Fruit fly (Drosophila melanogaster): Measurements from ENCODE around the gene CG17140.

CG17140 gene

DNA sequence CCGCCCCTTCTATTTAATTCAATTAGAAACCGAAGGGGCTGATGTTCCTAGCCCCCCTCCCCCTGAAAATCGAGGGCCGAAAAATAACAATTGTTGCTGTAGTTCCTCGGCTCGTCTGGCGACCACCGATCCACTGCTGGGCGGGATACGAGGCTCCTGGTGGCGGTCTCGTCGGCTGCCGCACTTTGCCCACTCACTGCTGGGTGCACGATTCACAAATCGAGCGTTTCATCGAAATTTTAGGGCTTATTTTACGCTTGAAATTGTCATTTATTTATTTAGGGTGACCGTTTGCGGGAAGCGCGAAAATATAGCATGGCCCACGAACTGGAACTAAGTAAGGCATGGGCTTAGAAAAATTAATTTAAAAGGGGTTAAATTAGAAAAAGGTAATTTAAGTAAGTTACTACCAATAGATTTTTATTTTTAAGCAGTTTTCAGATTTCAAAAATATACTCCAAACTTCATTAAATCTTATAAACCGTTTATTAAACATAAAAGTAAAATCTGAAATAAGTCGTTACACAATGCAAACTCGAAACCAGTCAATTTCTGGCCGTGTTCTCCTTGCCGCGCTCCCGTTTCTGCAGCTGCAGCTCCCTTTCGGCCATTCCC lies 11.0 kb upstream of the CG17140 start, which contains the start of gene Dnz1:
Dnz1 (minus strand) TSS at position 317 of the 615 bp plus-strand sequence.
- no peak for TF ChIP-seq CG12605 (GFP tag; IDR thresholded peaks at IDR 0.05)
- peak; percentile 16 for TF ChIP-seq CG8301 (tag; optimal IDR thresholded peaks at IDR 0.05)
- TF ChIP-seq CG9948 (tag; optimal IDR thresholded peaks at IDR 0.05): peak; percentile 30
- peak; percentile 44 for TF ChIP-seq CG32121 (GFP tag; IDR thresholded peaks at IDR 0.05)
- TF ChIP-seq fd96Ca (GFP tag; IDR thresholded peaks at IDR 0.05): no peak
- TF ChIP-seq Pif1A (GFP tag; optimal IDR thresholded peaks at IDR 0.05): no peak
- TF ChIP-seq Pif1B (GFP tag; optimal IDR thresholded peaks at IDR 0.05): no peak
- peak; percentile 8 for TF ChIP-seq Snoo (tag; optimal IDR thresholded peaks at IDR 0.05)
- peak; percentile 7 for TF ChIP-seq CG15710 (tag; optimal IDR thresholded peaks at IDR 0.05)
- peak; percentile 15 for TF ChIP-seq CG17806 (tag; optimal IDR thresholded peaks at IDR 0.05)
- TF ChIP-seq CG10348 (GFP tag; IDR thresholded peaks at IDR 0.05): no peak
- no peak for TF ChIP-seq EcR (GFP tag; optimal IDR thresholded peaks at IDR 0.05)
- TF ChIP-seq Ets98B (GFP tag; IDR thresholded peaks at IDR 0.05): 0 out of 2 replicates have a peak, but pooled peaks have one; percentile 5
- no peak for TF ChIP-seq rn (GFP tag; IDR thresholded peaks at IDR 0.05)
- no peak for TF ChIP-seq CG34367 (tag; optimal IDR thresholded peaks at IDR 0.05)
- no peak for TF ChIP-seq CG4496 (GFP tag; IDR thresholded peaks at IDR 0.05)
- TF ChIP-seq CG8159 (tag; optimal IDR thresholded peaks at IDR 0.05): peak; percentile 58
- no peak for TF ChIP-seq CG14655 (GFP tag; optimal IDR thresholded peaks at IDR 0.05)
- no peak for TF ChIP-seq D1 (tag; optimal IDR thresholded peaks at IDR 0.05)
- TF ChIP-seq CG13204 (GFP tag; optimal IDR thresholded peaks at IDR 0.05): no peak
- no peak for TF ChIP-seq gl (tag; optimal IDR thresholded peaks at IDR 0.05)

DNA sequence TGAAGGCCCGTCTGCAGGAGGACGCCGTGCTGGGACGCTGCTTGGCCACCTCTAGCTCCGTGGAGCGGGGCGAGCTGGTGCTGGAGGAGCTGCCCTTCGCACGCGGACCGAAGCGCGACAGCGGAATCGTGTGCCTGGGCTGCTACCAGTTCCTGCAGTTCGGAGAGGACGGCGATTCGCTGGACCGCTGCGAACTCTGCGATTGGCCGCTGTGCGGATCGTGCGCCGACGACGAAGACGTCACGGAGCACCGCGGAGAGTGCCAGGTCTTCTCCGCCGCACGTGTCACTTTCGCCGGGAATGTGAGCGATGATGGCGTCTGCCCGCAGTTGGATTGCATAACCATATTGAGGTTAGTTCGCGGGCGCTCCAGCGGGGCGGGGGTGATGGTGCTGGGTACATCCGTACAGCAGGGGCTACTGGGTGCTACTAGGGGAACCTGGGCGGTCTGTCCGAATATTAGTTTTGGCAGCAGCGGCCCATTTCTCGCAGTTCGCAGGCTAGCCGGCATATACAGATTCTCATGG lies 5.9 kb upstream of the CG17140 start:
- TF ChIP-seq CG32121 (GFP tag; IDR thresholded peaks at IDR 0.05) (peak; percentile 45; the same call in 1 of the 2 replicates), Ets98B (GFP tag; IDR thresholded peaks at IDR 0.05) (no peak), fd96Ca (GFP tag; IDR thresholded peaks at IDR 0.05) (no peak), CG4496 (GFP tag; IDR thresholded peaks at IDR 0.05) (peak; percentile 17; the same call in 1 of the 3 replicates), CG14655 (GFP tag; optimal IDR thresholded peaks at IDR 0.05) (no peak), CG15710 (tag; optimal IDR thresholded peaks at IDR 0.05) (no peak)

DNA sequence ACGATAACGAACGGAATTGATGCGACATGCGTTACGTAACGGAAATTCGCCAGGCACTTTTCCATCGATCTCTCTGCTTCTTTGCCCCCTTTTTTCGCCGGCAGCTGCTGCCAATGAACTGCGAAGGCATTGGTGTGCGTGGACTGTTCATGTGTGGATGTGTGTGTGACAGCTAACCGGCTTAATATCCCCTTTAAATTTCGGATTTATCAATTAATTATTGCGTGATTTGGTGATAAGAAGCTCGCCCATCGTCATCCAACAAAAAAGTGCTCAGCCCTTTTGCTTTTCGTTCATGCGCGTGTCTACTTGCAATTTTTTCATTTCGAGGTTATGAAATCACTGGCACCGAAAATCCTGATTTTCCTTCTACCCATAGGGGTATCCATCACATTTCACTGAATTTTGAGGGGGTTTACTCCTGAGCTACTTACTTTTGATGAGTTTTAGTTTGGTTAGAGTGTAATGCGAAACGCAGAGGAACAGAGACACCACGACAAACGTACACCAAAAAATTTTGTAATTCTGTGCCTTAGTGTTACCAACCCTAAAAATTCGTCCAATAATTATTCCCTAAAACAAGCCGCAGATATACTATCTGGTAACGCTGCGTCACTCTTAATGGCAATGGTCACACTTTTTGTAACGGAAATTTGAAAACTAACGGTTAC lies 5.0 kb upstream of the CG17140 start, which contains the start of gene porin:
porin (minus strand) TSS at position 529 of the 671 bp plus-strand sequence.
- no peak for TF ChIP-seq CG34367 (tag; optimal IDR thresholded peaks at IDR 0.05)
- no peak for TF ChIP-seq CG8301 (tag; optimal IDR thresholded peaks at IDR 0.05)
- peak; percentile 95 for TF ChIP-seq EcR (GFP tag; optimal IDR thresholded peaks at IDR 0.05)
- TF ChIP-seq CG12605 (GFP tag; IDR thresholded peaks at IDR 0.05): no peak
- no peak for TF ChIP-seq fd96Ca (GFP tag; IDR thresholded peaks at IDR 0.05)
- TF ChIP-seq CG8159 (tag; optimal IDR thresholded peaks at IDR 0.05): no peak
- TF ChIP-seq Pif1B (GFP tag; optimal IDR thresholded peaks at IDR 0.05): no peak
- TF ChIP-seq CG9948 (tag; optimal IDR thresholded peaks at IDR 0.05): no peak
- TF ChIP-seq Snoo (tag; optimal IDR thresholded peaks at IDR 0.05): no peak
- no peak for TF ChIP-seq CG15710 (tag; optimal IDR thresholded peaks at IDR 0.05)
- TF ChIP-seq CG10348 (GFP tag; IDR thresholded peaks at IDR 0.05): no peak
- TF ChIP-seq gl (tag; optimal IDR thresholded peaks at IDR 0.05): no peak
- TF ChIP-seq Pif1A (GFP tag; optimal IDR thresholded peaks at IDR 0.05): no peak
- 0 out of 2 replicates have a peak, but pooled peaks have one; percentile 11 for TF ChIP-seq Ets98B (GFP tag; IDR thresholded peaks at IDR 0.05)

DNA sequence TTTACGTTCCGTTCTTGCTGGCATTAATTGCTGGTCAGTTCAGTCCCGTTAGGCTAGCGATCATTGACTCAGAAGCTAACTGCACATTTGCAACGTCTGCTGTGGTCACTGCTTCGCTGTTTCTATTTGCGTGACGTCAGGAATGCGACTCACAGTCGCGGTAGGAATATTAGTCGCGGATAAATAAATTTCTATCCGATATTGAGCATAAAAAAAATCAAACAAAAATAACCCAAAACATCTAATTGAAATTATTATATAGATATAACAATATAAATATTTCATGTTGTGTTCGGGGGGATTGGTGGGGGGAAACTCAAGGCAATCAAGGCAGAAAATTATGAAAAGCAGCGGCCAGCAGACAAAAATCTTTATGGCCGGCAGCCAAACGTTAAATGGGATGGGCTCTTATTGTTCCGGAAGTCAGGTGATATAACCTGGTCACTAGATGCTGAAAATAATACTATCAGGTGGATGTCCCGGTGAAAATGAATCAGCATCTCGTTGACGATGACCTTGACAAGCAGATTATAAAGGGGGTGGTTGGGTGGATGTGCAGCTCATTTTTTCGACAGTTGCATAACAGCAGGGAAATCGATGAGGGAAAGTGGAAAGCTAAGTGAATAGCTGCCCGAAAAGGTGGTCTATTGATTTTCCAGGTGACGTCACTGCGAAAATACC lies 4.2 kb upstream of the CG17140 start, which contains the start of gene SmydA-3:
SmydA-3 (plus strand) TSS at position 631 of the 681 bp plus-strand sequence.
- TF ChIP-seq CG32121 (GFP tag; IDR thresholded peaks at IDR 0.05) (peak; percentile 73), Ets98B (GFP tag; IDR thresholded peaks at IDR 0.05) (peak; percentile 82), CG34367 (tag; optimal IDR thresholded peaks at IDR 0.05) (no peak), rn (GFP tag; IDR thresholded peaks at IDR 0.05) (peak; percentile 40; the same call in 1 of the 2 replicates), CG17806 (tag; optimal IDR thresholded peaks at IDR 0.05) (peak; percentile 7), CG4496 (GFP tag; IDR thresholded peaks at IDR 0.05) (peak; percentile 82), CG10348 (GFP tag; IDR thresholded peaks at IDR 0.05) (no peak), D1 (tag; optimal IDR thresholded peaks at IDR 0.05) (no peak), CG9948 (tag; optimal IDR thresholded peaks at IDR 0.05) (no peak), gl (tag; optimal IDR thresholded peaks at IDR 0.05) (no peak), CG8159 (tag; optimal IDR thresholded peaks at IDR 0.05) (peak; percentile 5), CG13204 (GFP tag; optimal IDR thresholded peaks at IDR 0.05) (no peak), Snoo (tag; optimal IDR thresholded peaks at IDR 0.05) (no peak), Pif1B (GFP tag; optimal IDR thresholded peaks at IDR 0.05) (no peak), CG14655 (GFP tag; optimal IDR thresholded peaks at IDR 0.05) (no peak), EcR (GFP tag; optimal IDR thresholded peaks at IDR 0.05) (no peak), fd96Ca (GFP tag; IDR thresholded peaks at IDR 0.05) (peak; percentile 70), CG15710 (tag; optimal IDR thresholded peaks at IDR 0.05) (peak; percentile 14), CG8301 (tag; optimal IDR thresholded peaks at IDR 0.05) (peak; percentile 68), CG12605 (GFP tag; IDR thresholded peaks at IDR 0.05) (peak; percentile 73), Pif1A (GFP tag; optimal IDR thresholded peaks at IDR 0.05) (no peak)

DNA sequence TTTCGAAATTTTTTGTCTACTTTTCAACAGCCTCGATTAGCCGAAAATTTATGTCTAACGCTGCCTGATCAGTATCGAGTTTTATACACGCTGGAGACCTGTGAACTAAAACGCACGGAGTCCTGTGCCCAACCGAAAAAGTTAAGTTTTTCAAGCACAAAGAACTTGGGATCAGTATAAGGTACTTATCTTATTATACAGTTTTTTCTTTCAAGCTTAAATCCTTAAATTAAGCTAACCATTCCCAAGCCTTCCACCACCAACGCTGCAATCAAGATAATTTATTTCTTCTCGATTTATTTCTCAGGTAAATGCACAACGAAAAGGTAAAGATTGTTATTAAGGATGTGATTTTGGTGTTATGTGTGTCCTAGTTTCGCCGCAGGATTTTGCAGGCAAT lies 1.5 kb upstream of the CG17140 start, which contains the start of gene Porin2:
Porin2 (minus strand) TSS at position 101 of the 400 bp plus-strand sequence.
- no peak for TF ChIP-seq CG8159 (tag; optimal IDR thresholded peaks at IDR 0.05)
- TF ChIP-seq CG34367 (tag; optimal IDR thresholded peaks at IDR 0.05): no peak
- no peak for TF ChIP-seq CG9948 (tag; optimal IDR thresholded peaks at IDR 0.05)
- TF ChIP-seq rn (GFP tag; IDR thresholded peaks at IDR 0.05): no peak
- TF ChIP-seq D1 (tag; optimal IDR thresholded peaks at IDR 0.05): no peak
- no peak for TF ChIP-seq gl (tag; optimal IDR thresholded peaks at IDR 0.05)
- no peak for TF ChIP-seq CG15710 (tag; optimal IDR thresholded peaks at IDR 0.05)
- no peak for TF ChIP-seq CG12605 (GFP tag; IDR thresholded peaks at IDR 0.05)
- no peak for TF ChIP-seq Ets98B (GFP tag; IDR thresholded peaks at IDR 0.05)
- no peak for TF ChIP-seq fd96Ca (GFP tag; IDR thresholded peaks at IDR 0.05)
- TF ChIP-seq CG10348 (GFP tag; IDR thresholded peaks at IDR 0.05): no peak
- no peak for TF ChIP-seq Pif1B (GFP tag; optimal IDR thresholded peaks at IDR 0.05)
- TF ChIP-seq CG14655 (GFP tag; optimal IDR thresholded peaks at IDR 0.05): no peak
- no peak for TF ChIP-seq CG8301 (tag; optimal IDR thresholded peaks at IDR 0.05)
- no peak for TF ChIP-seq CG17806 (tag; optimal IDR thresholded peaks at IDR 0.05)
- no peak for TF ChIP-seq CG4496 (GFP tag; IDR thresholded peaks at IDR 0.05)
- no peak for TF ChIP-seq EcR (GFP tag; optimal IDR thresholded peaks at IDR 0.05)
- TF ChIP-seq CG13204 (GFP tag; optimal IDR thresholded peaks at IDR 0.05): no peak
- no peak for TF ChIP-seq CG32121 (GFP tag; IDR thresholded peaks at IDR 0.05)

All from whole organism, pupa.